Worm (Caenorhabditis elegans) whole organism, L2 larva: ENCODE results near the gene gly-8.

Experiments used
- C34F6.9 ChIP-seq: fragments of 150-350 bp; optimal IDR thresholded peaks from 2 replicates; lab custom pipeline; 2014; ENCODE audit warnings: missing biosample characterization, missing genetic modification characterization
- F13H6.1 ChIP-seq: sonication (generic microtip); optimal IDR thresholded peaks from 2 replicates; lab custom pipeline; 2016; ENCODE audit warnings: missing genetic modification characterization, missing compliant biosample characterization
- ZK546.5 ChIP-seq: sonication (generic microtip); optimal IDR thresholded peaks from 2 replicates; lab custom pipeline; 2017; ENCODE audit warnings: missing biosample characterization, missing genetic modification characterization
- aly-2 ChIP-seq: fragments of 150-350 bp; optimal IDR thresholded peaks from 2 replicates; lab custom pipeline; 2014; ENCODE audit warnings: missing biosample characterization, missing genetic modification characterization
- blmp-1 ChIP-seq: sonication (generic microtip); optimal IDR thresholded peaks from 2 replicates; lab custom pipeline; 2017; ENCODE audit warnings: missing genetic modification characterization, mild to moderate bottlenecking, missing compliant biosample characterization, antibody characterized with exemption, moderate library complexity; ENCODE audit not compliant: insufficient read depth
- ceh-16 ChIP-seq: fragments of 150-350 bp; optimal IDR thresholded peaks from 2 replicates; lab custom pipeline; 2014; ENCODE audit warnings: missing biosample characterization, missing genetic modification characterization
- ceh-82 ChIP-seq: fragments of 150-350 bp; optimal IDR thresholded peaks from 2 replicates; lab custom pipeline; 2014; ENCODE audit warnings: missing biosample characterization, missing genetic modification characterization
- crh-2 ChIP-seq: sonication (generic microtip); optimal IDR thresholded peaks from 2 replicates; lab custom pipeline; 2017; ENCODE audit warnings: missing biosample characterization, missing genetic modification characterization
- fos-1 ChIP-seq: fragments of 150-350 bp; optimal IDR thresholded peaks from 2 replicates; lab custom pipeline; 2014; ENCODE audit warnings: missing biosample characterization, missing genetic modification characterization
- gmeb-1 ChIP-seq: fragments of 150-350 bp; optimal IDR thresholded peaks from 2 replicates; lab custom pipeline; 2014; ENCODE audit warnings: missing biosample characterization, missing genetic modification characterization
- lin-11 ChIP-seq: fragments of 150-350 bp; sonication (generic microtip); optimal IDR thresholded peaks from 2 replicates; lab custom pipeline; 2014; ENCODE audit warnings: missing biosample characterization, missing genetic modification characterization, inconsistent platforms, mixed read lengths
- lin-13 ChIP-seq: fragments of 150-350 bp; optimal IDR thresholded peaks from 2 replicates; lab custom pipeline; 2014; ENCODE audit warnings: missing biosample characterization, missing genetic modification reagents, missing genetic modification characterization
- lin-39 ChIP-seq: fragments of 150-350 bp; optimal IDR thresholded peaks from 2 replicates; lab custom pipeline; 2014; ENCODE audit warnings: missing biosample characterization, missing genetic modification reagents, missing genetic modification characterization
- lsy-2 ChIP-seq, 2 experiments: fragments of 150-350 bp in 1 of 2; sonication (generic microtip) in 1 of 2; optimal IDR thresholded peaks; 2 replicates each; lab custom pipeline; 2014 to 2017; ENCODE audit warnings: missing biosample characterization in 2 of 2, missing genetic modification characterization in 2 of 2
- mab-5 ChIP-seq: fragments of 150-350 bp; optimal IDR thresholded peaks from 2 replicates; lab custom pipeline; 2014; ENCODE audit warnings: missing biosample characterization, missing genetic modification characterization
- mbf-1 ChIP-seq: sonication (generic microtip); optimal IDR thresholded peaks from 2 replicates; lab custom pipeline; 2017; ENCODE audit warnings: missing biosample characterization, missing genetic modification characterization
- mdl-1 ChIP-seq, 2 experiments: fragments of 150-350 bp in 1 of 2; sonication (generic microtip) in 1 of 2; optimal IDR thresholded peaks; 2 replicates each; lab custom pipeline; 2017; ENCODE audit warnings: missing biosample characterization in 2 of 2, missing genetic modification characterization in 2 of 2
- nhr-10 ChIP-seq: sonication (generic microtip); optimal IDR thresholded peaks from 2 replicates; lab custom pipeline; 2017; ENCODE audit warnings: missing biosample characterization, missing genetic modification characterization
- nhr-11 ChIP-seq: fragments of 150-350 bp; optimal IDR thresholded peaks from 2 replicates; lab custom pipeline; 2014; ENCODE audit warnings: missing biosample characterization, missing genetic modification characterization
- nhr-12 ChIP-seq: fragments of 150-350 bp; optimal IDR thresholded peaks from 2 replicates; lab custom pipeline; 2014; ENCODE audit warnings: missing biosample characterization, missing genetic modification characterization
- nhr-129 ChIP-seq: fragments of 150-350 bp; optimal IDR thresholded peaks from 2 replicates; lab custom pipeline; 2014; ENCODE audit warnings: missing biosample characterization, missing genetic modification characterization
- nhr-21 ChIP-seq: fragments of 150-350 bp; optimal IDR thresholded peaks from 2 replicates; lab custom pipeline; 2014; ENCODE audit warnings: missing biosample characterization, missing genetic modification characterization
- nhr-237 ChIP-seq: fragments of 150-350 bp; optimal IDR thresholded peaks from 2 replicates; lab custom pipeline; 2014; ENCODE audit warnings: missing biosample characterization, missing genetic modification characterization
- nhr-25 ChIP-seq: fragments of 150-350 bp; sonication (generic microtip); optimal IDR thresholded peaks from 3 replicates; lab custom pipeline; 2014; ENCODE audit warnings: missing biosample characterization, missing genetic modification characterization
- peb-1 ChIP-seq: fragments of 150-350 bp; optimal IDR thresholded peaks from 2 replicates; lab custom pipeline; 2014; ENCODE audit warnings: missing biosample characterization, missing genetic modification characterization
- sem-4 ChIP-seq: fragments of 150-350 bp; optimal IDR thresholded peaks from 2 replicates; lab custom pipeline; 2014; ENCODE audit warnings: missing biosample characterization, missing genetic modification reagents, missing genetic modification characterization
- skn-1 ChIP-seq: sonication (generic microtip); optimal IDR thresholded peaks from 2 replicates; lab custom pipeline; 2017; ENCODE audit warnings: missing biosample characterization, missing genetic modification characterization
- sma-3 ChIP-seq: sonication (generic microtip); optimal IDR thresholded peaks from 2 replicates; lab custom pipeline; 2016; ENCODE audit warnings: missing genetic modification reagents, missing genetic modification characterization, missing compliant biosample characterization
- unc-39 ChIP-seq: fragments of 150-350 bp; optimal IDR thresholded peaks from 2 replicates; lab custom pipeline; 2014; ENCODE audit warnings: missing biosample characterization, missing genetic modification characterization
- unc-55 ChIP-seq: fragments of 150-350 bp; sonication (generic microtip); optimal IDR thresholded peaks from 3 replicates; lab custom pipeline; 2014; ENCODE audit warnings: missing biosample characterization, missing genetic modification reagents, missing genetic modification characterization
- unc-62 ChIP-seq: fragments of 150-350 bp; optimal IDR thresholded peaks from 2 replicates; lab custom pipeline; 2014; ENCODE audit warnings: missing biosample characterization, missing genetic modification reagents, missing genetic modification characterization
- ztf-1 ChIP-seq: fragments of 200-800 bp; sonication (Bioruptor generic); conservative IDR thresholded peaks from 2 replicates; pipeline ENCODE4 v1.3.6; 2022; ENCODE audit warnings: missing genetic modification characterization, missing compliant biosample characterization
- ztf-11 ChIP-seq: sonication (generic microtip); optimal IDR thresholded peaks from 2 replicates; lab custom pipeline; 2017; ENCODE audit warnings: missing biosample characterization, missing genetic modification characterization
- ztf-4 ChIP-seq: fragments of 150-350 bp; optimal IDR thresholded peaks from 2 replicates; lab custom pipeline; 2014; ENCODE audit warnings: missing biosample characterization, missing genetic modification characterization

gly-8 gene

ce11 chrIII:11611618-11612247 is 13.3 kb upstream of the gly-8 start:
- TF ChIP-seq mab-5 (tag; lab: Kevin White, UChicago), result no peak

- TF ChIP-seq ceh-82 (tag; lab: Kevin White, UChicago), result no peak
- no peak for TF ChIP-seq lin-39 (tag; lab: Kevin White, UChicago)
- no peak for TF ChIP-seq ztf-11
- no peak for TF ChIP-seq lin-13 (GFP tag; lab: Kevin White, UChicago)
- TF ChIP-seq nhr-237, result no peak
- no peak for TF ChIP-seq unc-62 (GFP tag; lab: Kevin White, UChicago)
- TF ChIP-seq lsy-2 (tag; optimal IDR thresholded peaks at IDR 0.05; lab: Kevin White, UChicago), result no peak
- TF ChIP-seq ZK546.5 (tag; lab: Kevin White, UChicago), result no peak
- TF ChIP-seq aly-2 (tag; lab: Kevin White, UChicago), result no peak
- no peak for TF ChIP-seq C34F6.9 (tag; lab: Kevin White, UChicago)
Observed at ce11 chrIII:11612371-11612770, 12.7 kb upstream of the gly-8 start, which contains the start of the genes Y66A7A.9 and Y66A7A.4. TSS of gene Y66A7A.9 (minus strand) at chrIII:11612471. TSS of gene Y66A7A.4 (plus strand) at chrIII:11612607.

ce11 chrIII:11614874-11615273 is 10.2 kb upstream of the gly-8 start:
- TF ChIP-seq C34F6.9 (tag; lab: Kevin White, UChicago), result no peak
- TF ChIP-seq lin-11, result no peak
- TF ChIP-seq ztf-4 (tag; lab: Kevin White, UChicago), result no peak
- no peak for TF ChIP-seq nhr-12 (tag; lab: Kevin White, UChicago)
- TF ChIP-seq mbf-1 (tag; lab: Kevin White, UChicago), result no peak
- TF ChIP-seq sem-4 (tag; lab: Kevin White, UChicago), result no peak
- no peak for TF ChIP-seq crh-2 (tag; lab: Kevin White, UChicago)
- TF ChIP-seq ceh-16 (tag; lab: Kevin White, UChicago), result no peak
- no peak for TF ChIP-seq lsy-2 (tag; optimal IDR thresholded peaks at IDR 0.05; lab: Kevin White, UChicago)
- no peak for TF ChIP-seq nhr-21 (tag; lab: Kevin White, UChicago)
- no peak for TF ChIP-seq peb-1 (tag; lab: Kevin White, UChicago)
- no peak for TF ChIP-seq ztf-1 (GFP tag; lab: Robert Waterston, UW)
- TF ChIP-seq nhr-10 (tag; lab: Kevin White, UChicago), result no peak

ce11 chrIII:11615802-11616201 is 9.2 kb upstream of the gly-8 start:
- TF ChIP-seq unc-55 (no peak), unc-39 (tag; lab: Kevin White, UChicago) (no peak), nhr-237 (no peak), nhr-129 (tag; lab: Kevin White, UChicago) (no peak), mab-5 (tag; lab: Kevin White, UChicago) (no peak)
- TF ChIP-seq, all 48 proteins: peak for 0

- TF ChIP-seq ceh-82 (tag; lab: Kevin White, UChicago) (no peak), nhr-129 (tag; lab: Kevin White, UChicago) (no peak), ztf-11 (no peak), nhr-21 (tag; lab: Kevin White, UChicago) (no peak), blmp-1 (tag; lab: Kevin White, UChicago) (no peak), mdl-1 (tag; optimal IDR thresholded peaks at IDR 0.05; lab: Kevin White, UChicago) (no peak), skn-1 (no peak), sma-3 (no peak), C34F6.9 (tag; lab: Kevin White, UChicago) (no peak), nhr-25 (tag; lab: Kevin White, UChicago) (no peak), lsy-2 (tag; optimal IDR thresholded peaks at IDR 0.05; lab: Kevin White, UChicago) (no peak), nhr-237 (no peak), lin-13 (GFP tag; lab: Kevin White, UChicago) (no peak), lin-39 (tag; lab: Kevin White, UChicago) (no peak), nhr-10 (tag; lab: Kevin White, UChicago) (no peak), fos-1 (tag; lab: Kevin White, UChicago) (no peak), nhr-11 (tag; lab: Kevin White, UChicago) (no peak), ztf-1 (GFP tag; lab: Robert Waterston, UW) (no peak), gmeb-1 (tag; lab: Kevin White, UChicago) (no peak), F13H6.1 (tag; lab: Kevin White, UChicago) (no peak)
Observed at ce11 chrIII:11616446-11616845, 8.6 kb upstream of the gly-8 start, which contains the start of gene ceh-91. TSS of gene ceh-91 (plus strand) at chrIII:11616746.
